Worm (Caenorhabditis elegans) whole organism, young adult: ENCODE data around the gene ttr-27.

Source experiments
- F49E8.2 ChIP-seq: sonication (generic microtip); optimal IDR thresholded peaks from 3 replicates; lab custom pipeline; 2017; ENCODE audit warnings: missing genetic modification characterization, mild to moderate bottlenecking, missing compliant biosample characterization, antibody characterized with exemption, moderate library complexity; ENCODE audit not compliant: insufficient read depth
- F52B5.7 ChIP-seq: sonication (generic microtip); optimal IDR thresholded peaks from 2 replicates; lab custom pipeline; 2016; ENCODE audit warnings: mild to moderate bottlenecking, missing genetic modification characterization, missing compliant biosample characterization
- F57A8.1 ChIP-seq: fragments of 200-800 bp; sonication (Bioruptor generic); optimal IDR thresholded peaks from 2 replicates; lab custom pipeline; 2018; ENCODE audit warnings: mild to moderate bottlenecking, missing genetic modification characterization, moderate library complexity, missing compliant biosample characterization
- T26A5.8 ChIP-seq: sonication (generic microtip); optimal IDR thresholded peaks from 2 replicates; lab custom pipeline; 2016; ENCODE audit warnings: missing genetic modification characterization, missing compliant biosample characterization
- Y79H2A.3 ChIP-seq: fragments of 200-800 bp; sonication (Bioruptor generic); conservative IDR thresholded peaks from 2 replicates; pipeline ENCODE4 v1.3.6; 2022; ENCODE audit warnings: missing genetic modification reagents, missing genetic modification characterization, missing compliant biosample characterization
- aptf-3 ChIP-seq: fragments of 200-800 bp; sonication (Bioruptor generic); IDR thresholded peaks from 2 replicates; pipeline ENCODE4 v1.3.6; 2022; ENCODE audit warnings: missing genetic modification characterization, missing compliant biosample characterization
- hlh-26 ChIP-seq: fragments of 200-800 bp; sonication (Bioruptor generic); conservative IDR thresholded peaks from 2 replicates; pipeline ENCODE4 v1.3.6; 2022; ENCODE audit warnings: missing genetic modification reagents, missing genetic modification characterization, missing compliant biosample characterization
- hmg-20 ChIP-seq: fragments of 200-800 bp; sonication (Bioruptor generic); IDR thresholded peaks from 2 replicates; pipeline ENCODE4 v1.3.6; 2022; ENCODE audit warnings: missing genetic modification reagents, missing genetic modification characterization, missing compliant biosample characterization
- let-607 ChIP-seq, 2 experiments: fragments of 200-800 bp in 1 of 2; sonication (Bioruptor generic) in 1 of 2; sonication (generic microtip) in 1 of 2; optimal IDR thresholded peaks; 2 replicates each; lab custom pipeline; 2016 to 2018; ENCODE audit warnings: mild to moderate bottlenecking in 2 of 2, missing compliant biosample characterization in 2 of 2, missing genetic modification characterization in 2 of 2, moderate library complexity in 2 of 2, missing genotype in 1 of 2
- nfya-1 ChIP-seq: sonication (generic microtip); optimal IDR thresholded peaks from 2 replicates; lab custom pipeline; 2017; ENCODE audit warnings: antibody characterized with exemption, missing compliant biosample characterization, missing genetic modification characterization, borderline replicate concordance; ENCODE audit not compliant: insufficient read depth
- pbrm-1 ChIP-seq: fragments of 200-800 bp; sonication (Bioruptor generic); IDR thresholded peaks from 2 replicates; pipeline ENCODE4 v1.3.6; 2022; ENCODE audit warnings: missing genetic modification reagents, missing genetic modification characterization, missing compliant biosample characterization
- snpc-1.1 ChIP-seq: sonication (generic microtip); optimal IDR thresholded peaks from 2 replicates; lab custom pipeline; 2017; ENCODE audit warnings: missing genetic modification characterization, mild to moderate bottlenecking, missing compliant biosample characterization, antibody characterized with exemption, moderate library complexity, missing genotype, missing genetic modification reagents; ENCODE audit not compliant: insufficient read depth
- tbx-9 ChIP-seq: sonication (generic microtip); optimal IDR thresholded peaks from 2 replicates; lab custom pipeline; 2016; ENCODE audit warnings: borderline replicate concordance, missing genetic modification characterization, inconsistent platforms, missing compliant biosample characterization
- ztf-18 ChIP-seq: sonication (generic microtip); optimal IDR thresholded peaks from 2 replicates; lab custom pipeline; 2016; ENCODE audit warnings: missing genotype, mild to moderate bottlenecking, missing genetic modification characterization, missing compliant biosample characterization

- TF ChIP-seq aptf-3 (GFP tag; lab: Robert Waterston, UW) (no peak), Y79H2A.3 (no peak), F49E8.2 (no peak), pbrm-1 (GFP tag; lab: Robert Waterston, UW) (no peak), T26A5.8 (tag; lab: Kevin White, UChicago) (no peak), snpc-1.1 (tag; lab: Kevin White, UChicago) (no peak), hmg-20 (GFP tag; lab: Robert Waterston, UW) (no peak), F52B5.7 (tag; lab: Kevin White, UChicago) (no peak), tbx-9 (tag; lab: Kevin White, UChicago) (no peak), ztf-18 (tag; lab: Kevin White, UChicago) (no peak), F57A8.1 (GFP tag; lab: Kevin White, UChicago) (no peak), nfya-1 (tag; lab: Kevin White, UChicago) (no peak), let-607 (tag; optimal IDR thresholded peaks at IDR 0.05; lab: Kevin White, UChicago) (no peak), hlh-26 (GFP tag; lab: Robert Waterston, UW) (no peak)
Observed at ce11 chrV:12922308-12922707, 18.4 kb upstream of the ttr-27 start, which contains the start of gene dhrs-4.
